Worm (Caenorhabditis elegans) whole organism, L3 larva: Measurements from ENCODE around the gene nhr-110.

Experiments
- R02D3.7 ChIP-seq: fragments of 150-350 bp; optimal IDR thresholded peaks from 2 replicates; lab custom pipeline; 2014; ENCODE audit warnings: missing biosample characterization, missing genetic modification characterization
- daf-12 ChIP-seq: fragments of 150-350 bp; optimal IDR thresholded peaks from 2 replicates; lab custom pipeline; 2014; ENCODE audit warnings: missing biosample characterization, missing genetic modification reagents, missing genetic modification characterization
- egl-27 ChIP-seq: sonication (generic microtip); optimal IDR thresholded peaks from 4 replicates; lab custom pipeline; 2017; ENCODE audit warnings: missing biosample characterization, missing genetic modification reagents, missing genetic modification characterization
- elt-2 ChIP-seq: sonication (generic microtip); optimal IDR thresholded peaks from 2 replicates; lab custom pipeline; 2016; ENCODE audit warnings: missing genetic modification reagents, mild to moderate bottlenecking, missing genetic modification characterization, missing compliant biosample characterization
- lin-15B ChIP-seq: fragments of 150-350 bp; optimal IDR thresholded peaks from 2 replicates; lab custom pipeline; 2014; ENCODE audit warnings: missing biosample characterization, missing genetic modification characterization
- mdl-1 ChIP-seq: fragments of 150-350 bp; optimal IDR thresholded peaks from 2 replicates; lab custom pipeline; 2014; ENCODE audit warnings: missing biosample characterization, missing genetic modification characterization
- nfya-1 ChIP-seq: sonication (generic microtip); optimal IDR thresholded peaks from 2 replicates; lab custom pipeline; 2017; ENCODE audit warnings: missing genetic modification characterization, mild to moderate bottlenecking, missing compliant biosample characterization, antibody characterized with exemption, moderate library complexity; ENCODE audit not compliant: insufficient read depth
- nhr-23 ChIP-seq: fragments of 150-350 bp; optimal IDR thresholded peaks from 2 replicates; lab custom pipeline; 2014; ENCODE audit warnings: missing biosample characterization, missing genetic modification reagents, missing genetic modification characterization
- nhr-77 ChIP-seq: fragments of 150-350 bp; optimal IDR thresholded peaks from 2 replicates; lab custom pipeline; 2014; ENCODE audit warnings: missing biosample characterization, missing genetic modification characterization
- unc-62 ChIP-seq: fragments of 150-350 bp; sonication (generic microtip); optimal IDR thresholded peaks from 4 replicates; lab custom pipeline; 2014; ENCODE audit warnings: missing biosample characterization, missing genetic modification reagents, missing genetic modification characterization

ce11 chrV:1583242-1583641 lies 41.0 kb downstream of the nhr-110 start:
- TF ChIP-seq nfya-1 (no peak), mdl-1 (no peak), daf-12 (no peak), egl-27 (tag; lab: Kevin White, UChicago) (no peak), unc-62 (GFP tag; lab: Kevin White, UChicago) (no peak), elt-2 (tag; lab: Kevin White, UChicago) (no peak), lin-15B (tag; lab: Kevin White, UChicago) (no peak), nhr-77 (tag; lab: Kevin White, UChicago) (no peak), R02D3.7 (tag; lab: Kevin White, UChicago) (no peak), nhr-23 (tag; lab: Kevin White, UChicago) (no peak)
